Fruit fly (Drosophila melanogaster): ENCODE measurements around the gene CtsL3.

DNA sequence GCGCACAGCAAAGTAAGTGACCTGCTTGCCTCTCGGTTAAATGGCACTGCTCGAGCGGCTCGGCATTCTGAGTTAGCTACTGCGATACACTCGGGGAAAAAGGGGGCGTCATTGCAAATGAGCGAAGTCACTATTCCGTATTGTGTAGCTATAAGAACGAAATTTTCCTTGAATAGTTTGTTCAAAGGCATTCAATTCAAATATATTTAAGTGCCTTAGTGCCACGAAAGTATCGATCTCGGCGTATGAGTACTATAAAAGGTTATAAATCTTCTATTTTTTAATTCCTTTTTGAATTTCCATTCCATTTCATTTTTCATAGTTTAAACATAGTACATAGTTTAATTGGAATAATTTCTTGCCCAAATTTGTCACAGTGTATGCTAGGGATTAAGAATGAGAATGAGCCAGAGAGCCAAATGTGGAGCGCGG lies 28.8 kb downstream of the CtsL3 start:
- TF ChIP-seq insv (optimal IDR thresholded peaks at IDR 0.05): no peak
- TF ChIP-seq psq (optimal IDR thresholded peaks at IDR 0.05): no peak
- TF ChIP-seq h (optimal IDR thresholded peaks at IDR 0.05): no peak
- no peak for TF ChIP-seq Sin3A (optimal IDR thresholded peaks at IDR 0.05)
- no peak for TF ChIP-seq ttk (optimal IDR thresholded peaks at IDR 0.05)
